Worm (Caenorhabditis elegans): ENCODE measurements around the gene T03G11.10.

DNA sequence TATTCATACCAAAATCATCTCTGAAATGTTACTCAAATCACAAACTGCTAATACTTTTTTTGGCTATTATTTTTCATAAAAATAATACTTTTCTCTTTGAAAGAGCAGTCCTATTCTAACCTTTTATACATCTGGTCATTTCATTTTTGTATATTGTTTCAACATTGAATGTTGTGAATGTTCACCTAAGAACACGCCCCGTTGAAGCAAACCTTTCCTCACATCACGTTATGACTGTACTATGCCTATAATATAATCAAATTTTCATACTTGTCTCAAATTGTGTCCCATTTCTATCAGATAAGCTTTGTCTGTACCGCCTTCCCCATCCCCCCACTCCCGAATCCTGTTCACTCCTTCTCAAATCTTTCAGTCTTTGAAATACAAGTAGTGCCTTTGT lies 47.3 kb upstream of the T03G11.10 start:
- TF ChIP-seq flt-1 (GFP tag; IDR thresholded peaks at IDR 0.05) (no peak), med-1 (GFP tag; optimal IDR thresholded peaks at IDR 0.05; ENCODE audit: insufficient read depth) (no peak), cog-1 (tag; optimal IDR thresholded peaks at IDR 0.05) (no peak)

Measured in whole organism, midembryonic.